Fruit fly (Drosophila melanogaster): ENCODE measurements around the gene MnM.

MnM gene

dm6 chr3L:3198447-3199402 is 20.3 kb upstream of the MnM start, which contains the start of the genes CG32276 and gry (continued):
- no peak for TF ChIP-seq Eip74EF (GFP tag; optimal IDR thresholded peaks at IDR 0.05)
- TF ChIP-seq unpg (GFP tag; optimal IDR thresholded peaks at IDR 0.05) = peak; percentile 72
- TF ChIP-seq CG16863 (GFP tag; optimal IDR thresholded peaks at IDR 0.05) = peak; percentile 79
- TF ChIP-seq sd (tag; optimal IDR thresholded peaks at IDR 0.05) = no peak
- TF ChIP-seq Rfx (GFP tag; IDR thresholded peaks at IDR 0.05) = peak; percentile 77
- TF ChIP-seq btn (GFP tag; optimal IDR thresholded peaks at IDR 0.05) = peak; percentile 58
- peak; percentile 73 for TF ChIP-seq CG32772 (GFP tag; IDR thresholded peaks at IDR 0.05)
- TF ChIP-seq en (GFP tag; optimal IDR thresholded peaks at IDR 0.05) = peak; percentile 53
- no peak for TF ChIP-seq CG4707 (GFP tag; optimal IDR thresholded peaks at IDR 0.05)
- TF ChIP-seq Neu2 (GFP tag; optimal IDR thresholded peaks at IDR 0.05; ENCODE audit: borderline replicate concordance) = no peak
- no peak for TF ChIP-seq grn (GFP tag; optimal IDR thresholded peaks at IDR 0.05)
- TF ChIP-seq Blimp-1 (GFP tag; optimal IDR thresholded peaks at IDR 0.05) = no peak
- TF ChIP-seq gfzf (GFP tag; optimal IDR thresholded peaks at IDR 0.05) = peak; percentile 94
- TF ChIP-seq CG3726 (GFP tag; IDR thresholded peaks at IDR 0.05) = 0 out of 3 replicates have a peak, but pooled peaks have one; percentile 55
- TF ChIP-seq stc (GFP tag; IDR thresholded peaks at IDR 0.05) = peak; percentile 62
- TF ChIP-seq CG4854 (GFP tag; optimal IDR thresholded peaks at IDR 0.05) = no peak
- no peak for TF ChIP-seq gro (GFP tag; optimal IDR thresholded peaks at IDR 0.05)
- TF ChIP-seq CG2116 (GFP tag; optimal IDR thresholded peaks at IDR 0.05) = peak; percentile 93
- peak; percentile 61 for TF ChIP-seq CG3163 (GFP tag; optimal IDR thresholded peaks at IDR 0.05)
- peak; percentile 69; the same call in 1 of the 3 replicates for TF ChIP-seq Dbx (GFP tag; IDR thresholded peaks at IDR 0.05)
- TF ChIP-seq HHEX (GFP tag; optimal IDR thresholded peaks at IDR 0.05) = peak; percentile 58
- peak; percentile 91 for TF ChIP-seq CG14710 (tag; optimal IDR thresholded peaks at IDR 0.05)
- TF ChIP-seq tx (GFP tag; optimal IDR thresholded peaks at IDR 0.05) = peak; percentile 67
- peak; percentile 77 for TF ChIP-seq Ptx1 (GFP tag; IDR thresholded peaks at IDR 0.05)
- TF ChIP-seq zen2 (GFP tag; IDR thresholded peaks at IDR 0.05; ENCODE audit: partially characterized antibody) = no peak
- TF ChIP-seq CG30431 (GFP tag; optimal IDR thresholded peaks at IDR 0.05) = peak; percentile 9
- peak; percentile 44 for TF ChIP-seq ranshi (GFP tag; IDR thresholded peaks at IDR 0.05)
- TF ChIP-seq tll (GFP tag; optimal IDR thresholded peaks at IDR 0.05) = peak; percentile 64 to 72
- TF ChIP-seq CG10565 (GFP tag; optimal IDR thresholded peaks at IDR 0.05) = peak; percentile 26
- peak; percentile 54; the same call in 1 of the 3 replicates for TF ChIP-seq ken (GFP tag; IDR thresholded peaks at IDR 0.05)
- peak; percentile 67 for TF ChIP-seq CrebB (tag; optimal IDR thresholded peaks at IDR 0.05)
- peak; percentile 81 for TF ChIP-seq CG17186 (GFP tag; optimal IDR thresholded peaks at IDR 0.05)
- peak; percentile 69 for TF ChIP-seq zen (tag; optimal IDR thresholded peaks at IDR 0.05)
- no peak for TF ChIP-seq hb (GFP tag; IDR thresholded peaks at IDR 0.05; ENCODE audit: partially characterized antibody)
- peak; percentile 79 for TF ChIP-seq CG1647 (GFP tag; optimal IDR thresholded peaks at IDR 0.05)
- no peak for TF ChIP-seq gce (GFP tag; IDR thresholded peaks at IDR 0.05)
- no peak for TF ChIP-seq bbx (GFP tag; IDR thresholded peaks at IDR 0.05; ENCODE audit: partially characterized antibody)
- TF ChIP-seq CG15514 (GFP tag; optimal IDR thresholded peaks at IDR 0.05) = peak; percentile 91
- TF ChIP-seq CG6689 (GFP tag; IDR thresholded peaks at IDR 0.05) = peak; percentile 69
- no peak for TF ChIP-seq oc (tag; optimal IDR thresholded peaks at IDR 0.05)
- peak in 1 of 3 experiments; percentile 71 for TF ChIP-seq lola (GFP tag; optimal IDR thresholded peaks at IDR 0.05)
- TF ChIP-seq CG12299 (tag; optimal IDR thresholded peaks at IDR 0.05) = peak; percentile 68
- no peak for TF ChIP-seq CG10431 (GFP tag; optimal IDR thresholded peaks at IDR 0.05)
- TF ChIP-seq so (GFP tag; IDR thresholded peaks at IDR 0.05) = no peak
- TF ChIP-seq ro (GFP tag; IDR thresholded peaks at IDR 0.05) = 0 out of 2 replicates have a peak, but pooled peaks have one; percentile 16
- TF ChIP-seq BtbVII (GFP tag; optimal IDR thresholded peaks at IDR 0.05) = peak; percentile 35
- no peak for TF ChIP-seq gsb-n (tag; optimal IDR thresholded peaks at IDR 0.05)
